Worm (Caenorhabditis elegans): ENCODE results near the gene ztf-31.
A peak's percentile ranks its signal among the peaks of the same experiment; 100 is the strongest.

The ztf-31 gene

ce11 chrIII:7198838-7199237, 42.3 kb upstream of the ztf-31 start, which contains the start of gene pfd-5:
Gene pfd-5, minus strand, starts transcription at chrIII:7198884.
- TF ChIP-seq mdl-1 (tag; optimal IDR thresholded peaks at IDR 0.05) (no peak), ceh-32 (tag; optimal IDR thresholded peaks at IDR 0.05; ENCODE audit: poor library complexity) (no peak), ceh-44 (GFP tag; IDR thresholded peaks at IDR 0.05) (0 out of 2 replicates have a peak, but pooled peaks have one; percentile 26), madf-5 (GFP tag; IDR thresholded peaks at IDR 0.05) (no peak), gei-8 (GFP tag; optimal IDR thresholded peaks at IDR 0.05) (no peak), Y75B8A.6 (GFP tag; IDR thresholded peaks at IDR 0.05) (no peak), spr-3 (GFP tag; optimal IDR thresholded peaks at IDR 0.05) (no peak), zip-2 (tag; optimal IDR thresholded peaks at IDR 0.05) (no peak), dmd-9 (GFP tag; IDR thresholded peaks at IDR 0.05) (no peak), tra-1 (GFP tag; IDR thresholded peaks at IDR 0.05) (no peak), mxl-3 (GFP tag; optimal IDR thresholded peaks at IDR 0.05) (no peak), egl-27 (tag; optimal IDR thresholded peaks at IDR 0.05) (no peak), set-16 (GFP tag; IDR thresholded peaks at IDR 0.05) (no peak), T20F7.1 (GFP tag; optimal IDR thresholded peaks at IDR 0.05) (no peak), hif-1 (tag; optimal IDR thresholded peaks at IDR 0.05) (peak in 1 of 2 experiments; percentile 88), ceh-62 (tag; optimal IDR thresholded peaks at IDR 0.05) (no peak), nhr-6 (tag; optimal IDR thresholded peaks at IDR 0.05) (no peak), lin-38 (GFP tag; IDR thresholded peaks at IDR 0.05) (peak; percentile 53), ceh-20 (GFP tag; IDR thresholded peaks at IDR 0.05) (no peak), zfp-2 (tag; optimal IDR thresholded peaks at IDR 0.05) (no peak), dpl-1 (GFP tag; optimal IDR thresholded peaks at IDR 0.05) (peak; percentile 92), dmd-6 (GFP tag; IDR thresholded peaks at IDR 0.05) (no peak), D1046.2 (GFP tag; IDR thresholded peaks at IDR 0.05) (no peak), unc-62 (GFP tag; optimal IDR thresholded peaks at IDR 0.05 in 1 of 2) (no peak), unc-62 (tag; optimal IDR thresholded peaks at IDR 0.05) (no peak), duxl-1 (tag; optimal IDR thresholded peaks at IDR 0.05; ENCODE audit: poor library complexity) (no peak), aly-2 (tag; optimal IDR thresholded peaks at IDR 0.05) (no peak), nhr-48 (tag; optimal IDR thresholded peaks at IDR 0.05) (no peak), spr-1 (tag; optimal IDR thresholded peaks at IDR 0.05) (no peak), hlh-11 (tag; optimal IDR thresholded peaks at IDR 0.05) (no peak), mep-1 (tag; optimal IDR thresholded peaks at IDR 0.05) (peak; percentile 41), zfp-3 (GFP tag; conservative IDR thresholded peaks at IDR 0.05) (no peak), zip-11 (GFP tag; IDR thresholded peaks at IDR 0.05) (no peak), nhr-10 (tag; optimal IDR thresholded peaks at IDR 0.05) (no peak), aha-1 (tag) (no peak), F26F4.8 (GFP tag; conservative IDR thresholded peaks at IDR 0.05) (no peak), fos-1 (tag; optimal IDR thresholded peaks at IDR 0.05) (no peak), nhr-42 (GFP tag; IDR thresholded peaks at IDR 0.05) (no peak), nhr-11 (tag; optimal IDR thresholded peaks at IDR 0.05) (no peak), hlh-30 (tag; optimal IDR thresholded peaks at IDR 0.05; ENCODE audit: insufficient read depth) (peak; percentile 36), sdz-12 (GFP tag; optimal IDR thresholded peaks at IDR 0.05) (no peak), php-3 (GFP tag; IDR thresholded peaks at IDR 0.05) (no peak), daf-19 (GFP tag; conservative IDR thresholded peaks at IDR 0.05) (no peak), attf-4 (tag; optimal IDR thresholded peaks at IDR 0.05) (no peak), daf-12 (tag; optimal IDR thresholded peaks at IDR 0.05) (no peak), ztf-11 (tag; optimal IDR thresholded peaks at IDR 0.05) (no peak), lin-39 (tag; optimal IDR thresholded peaks at IDR 0.05) (no peak), cey-2 (tag; optimal IDR thresholded peaks at IDR 0.05; ENCODE audit: borderline replicate concordance, insufficient read depth) (no peak), daf-16 (GFP tag; optimal IDR thresholded peaks at IDR 0.05) (no peak), daf-16 (tag; optimal IDR thresholded peaks at IDR 0.05) (peak; percentile 15), Y48G9A.11 (GFP tag; IDR thresholded peaks at IDR 0.05) (no peak), egl-43 (GFP tag; IDR thresholded peaks at IDR 0.05) (no peak), ama-1 (optimal IDR thresholded peaks at IDR 0.05) (no peak)
